Fruit fly (Drosophila melanogaster) whole organism, embryonic: ENCODE data around the gene pps.
A peak's percentile ranks its signal among the peaks of the same experiment; 100 is the strongest.

Experiments
- CG10267 ChIP-seq: fragments of 200-800 bp; sonication (Bioruptor generic); optimal IDR thresholded peaks from 2 replicates; lab custom pipeline; 2018; ENCODE audit warnings: missing biosample characterization, mild to moderate bottlenecking, missing genetic modification characterization, moderate library complexity
- CG10274 ChIP-seq: fragments of 200-800 bp; sonication (Bioruptor generic); optimal IDR thresholded peaks from 3 replicates; lab custom pipeline; 2017; ENCODE audit warnings: missing biosample characterization, mild to moderate bottlenecking, missing genetic modification characterization
- CG10366 ChIP-seq: fragments of 200-800 bp; sonication (Bioruptor generic); IDR thresholded peaks from 2 replicates; pipeline ENCODE4 v1.3.6; 2022; ENCODE audit warnings: missing biosample characterization, missing genetic modification characterization
- CG10431 ChIP-seq: fragments of 200-800 bp; sonication (Bioruptor generic); optimal IDR thresholded peaks from 3 replicates; lab custom pipeline; 2018; ENCODE audit warnings: missing biosample characterization, mild to moderate bottlenecking, missing genetic modification characterization
- CG10654 ChIP-seq: fragments of 200-800 bp; sonication (Bioruptor generic); optimal IDR thresholded peaks from 2 replicates; lab custom pipeline; 2016; ENCODE audit warnings: missing biosample characterization, missing genetic modification characterization
- CG1603 ChIP-seq: fragments of 200-800 bp; sonication (Bioruptor generic); optimal IDR thresholded peaks from 2 replicates; lab custom pipeline; 2019; ENCODE audit warnings: missing biosample characterization, mild to moderate bottlenecking, missing genetic modification characterization, moderate library complexity
- CG18262 ChIP-seq: fragments of 200-800 bp; optimal IDR thresholded peaks from 3 replicates; lab custom pipeline; 2019; ENCODE audit warnings: missing biosample characterization, mild to moderate bottlenecking, missing genetic modification characterization, moderate library complexity
- CG18599 ChIP-seq: fragments of 200-800 bp; sonication (Bioruptor generic); optimal IDR thresholded peaks from 3 replicates; lab custom pipeline; 2017; ENCODE audit warnings: missing biosample characterization, missing genetic modification characterization, mild to moderate bottlenecking, moderate library complexity, missing genetic modification reagents
- CG18764 ChIP-seq: fragments of 200-800 bp; sonication (Bioruptor generic); optimal IDR thresholded peaks from 3 replicates; lab custom pipeline; 2016; ENCODE audit warnings: missing biosample characterization, missing genetic modification characterization
- CG2202 ChIP-seq: fragments of 200-800 bp; sonication (Bioruptor generic); optimal IDR thresholded peaks from 2 replicates; lab custom pipeline; 2018; ENCODE audit warnings: missing biosample characterization, mild to moderate bottlenecking, missing genetic modification characterization
- CG2875 ChIP-seq: fragments of 200-800 bp; sonication (Bioruptor generic); optimal IDR thresholded peaks from 2 replicates; lab custom pipeline; 2017; ENCODE audit warnings: missing biosample characterization, mild to moderate bottlenecking, missing genetic modification characterization, missing genetic modification reagents
- CG30403 ChIP-seq: fragments of 200-800 bp; sonication (Bioruptor generic); optimal IDR thresholded peaks from 3 replicates; lab custom pipeline; 2016; ENCODE audit warnings: missing biosample characterization, missing genetic modification characterization
- CG32772 ChIP-seq: fragments of 200-800 bp; sonication (Bioruptor generic); IDR thresholded peaks from 2 replicates; pipeline ENCODE4 v1.3.6; 2022; ENCODE audit warnings: missing biosample characterization, missing genetic modification characterization
- CG33213 ChIP-seq: fragments of 200-800 bp; sonication (Bioruptor generic); optimal IDR thresholded peaks from 3 replicates; lab custom pipeline; 2016; ENCODE audit warnings: missing biosample characterization, missing genetic modification characterization
- CG34376 ChIP-seq: fragments of 200-800 bp; sonication (Bioruptor generic); optimal IDR thresholded peaks from 2 replicates; lab custom pipeline; 2018; ENCODE audit warnings: missing biosample characterization, mild to moderate bottlenecking, missing genetic modification characterization
- CG9609 ChIP-seq: fragments of 200-800 bp; sonication (Bioruptor generic); optimal IDR thresholded peaks from 3 replicates; lab custom pipeline; 2016; ENCODE audit warnings: missing biosample characterization, missing genetic modification characterization
- CG9817 ChIP-seq: fragments of 200-800 bp; sonication (Bioruptor generic); optimal IDR thresholded peaks from 2 replicates; lab custom pipeline; 2018; ENCODE audit warnings: missing biosample characterization, mild to moderate bottlenecking, missing genetic modification characterization, moderate library complexity
- Dip3 ChIP-seq: fragments of 200-800 bp; sonication (Bioruptor generic); optimal IDR thresholded peaks from 3 replicates; lab custom pipeline; 2016; ENCODE audit warnings: missing biosample characterization, missing genetic modification characterization
- E2f1 ChIP-seq: fragments of 200-800 bp; sonication (Bioruptor generic); IDR thresholded peaks from 2 replicates; pipeline ENCODE4 v1.3.6; 2022; ENCODE audit warnings: missing biosample characterization, missing genetic modification characterization
- ERR ChIP-seq: fragments of 200-800 bp; sonication (Bioruptor generic); optimal IDR thresholded peaks from 2 replicates; lab custom pipeline; 2016; ENCODE audit warnings: missing biosample characterization, missing genetic modification characterization
- Eip74EF ChIP-seq, 2 experiments: fragments of 200-800 bp in 1 of 2; fragments of >200 bp in 1 of 2; sonication (Bioruptor generic) in 1 of 2; optimal IDR thresholded peaks; 2 replicates each; lab custom pipeline; 2017 to 2019; ENCODE audit warnings: missing biosample characterization in 2 of 2, missing genetic modification characterization in 2 of 2, mild to moderate bottlenecking in 1 of 2, moderate library complexity in 1 of 2
- Fer2 ChIP-seq: fragments of 200-800 bp; sonication (Bioruptor generic); optimal IDR thresholded peaks from 2 replicates; lab custom pipeline; 2018; ENCODE audit warnings: missing biosample characterization, mild to moderate bottlenecking, missing genetic modification characterization, moderate library complexity
- HHEX ChIP-seq: fragments of 200-800 bp; sonication (Bioruptor generic); optimal IDR thresholded peaks from 3 replicates; lab custom pipeline; 2017; ENCODE audit warnings: missing biosample characterization, mild to moderate bottlenecking, missing genetic modification characterization, missing genetic modification reagents
- Max ChIP-seq: fragments of 200-800 bp; sonication (Bioruptor generic); optimal IDR thresholded peaks from 2 replicates; lab custom pipeline; 2016; ENCODE audit warnings: missing biosample characterization, mild to moderate bottlenecking, missing genetic modification characterization
- NFAT ChIP-seq: fragments of 200-800 bp; sonication (Bioruptor generic); IDR thresholded peaks from 2 replicates; pipeline ENCODE4 v1.3.6; 2022; ENCODE audit warnings: missing biosample characterization, missing genetic modification characterization
- Trl ChIP-seq, 3 experiments: fragments of >200 bp in 2 of 3; fragments of 200-800 bp in 1 of 3; sonication (Bioruptor generic) in 1 of 3; optimal IDR thresholded peaks; 2 replicates in 1 of 3; 3 replicates in 2 of 3; lab custom pipeline; 2016 to 2017; ENCODE audit warnings: missing biosample characterization in 1 of 3, missing genetic modification characterization in 1 of 3
- Xbp1 ChIP-seq: fragments of 200-800 bp; sonication (Bioruptor generic); optimal IDR thresholded peaks from 3 replicates; lab custom pipeline; 2016; ENCODE audit warnings: missing biosample characterization, mild to moderate bottlenecking, missing genetic modification characterization
- ab ChIP-seq: fragments of 200-800 bp; sonication (Bioruptor generic); optimal IDR thresholded peaks from 2 replicates; lab custom pipeline; 2016; ENCODE audit warnings: missing biosample characterization, missing genetic modification characterization
- amos ChIP-seq: fragments of 200-800 bp; sonication (Bioruptor generic); IDR thresholded peaks from 2 replicates; pipeline ENCODE4 v1.3.6; 2022; ENCODE audit warnings: missing biosample characterization, missing genetic modification characterization; ENCODE audit not compliant: partially characterized antibody
- ato ChIP-seq: fragments of 200-800 bp; sonication (Bioruptor generic); IDR thresholded peaks from 2 replicates; pipeline ENCODE4 v1.3.6; 2022; ENCODE audit warnings: missing biosample characterization, missing genetic modification characterization; ENCODE audit not compliant: partially characterized antibody
- bbx ChIP-seq: fragments of 200-800 bp; sonication (Bioruptor generic); IDR thresholded peaks from 2 replicates; pipeline ENCODE4 v1.3.6; 2022; ENCODE audit warnings: missing biosample characterization, missing genetic modification characterization; ENCODE audit not compliant: partially characterized antibody
- chif ChIP-seq, 2 experiments: fragments of 200-800 bp; sonication (Bioruptor generic); optimal IDR thresholded peaks; 3 replicates each; lab custom pipeline; 2016; ENCODE audit warnings: missing biosample characterization in 2 of 2, missing genetic modification characterization in 2 of 2
- chn ChIP-seq: fragments of 200-800 bp; sonication (Bioruptor generic); optimal IDR thresholded peaks from 2 replicates; lab custom pipeline; 2016; ENCODE audit warnings: missing biosample characterization, missing genetic modification characterization
- crol ChIP-seq: fragments of 200-800 bp; sonication (Bioruptor generic); IDR thresholded peaks from 2 replicates; pipeline ENCODE4 v1.3.6; 2022; ENCODE audit warnings: missing biosample characterization, missing genetic modification characterization
- dimm ChIP-seq: fragments of 200-800 bp; sonication (Bioruptor generic); IDR thresholded peaks from 2 replicates; pipeline ENCODE4 v1.3.6; 2022; ENCODE audit warnings: missing biosample characterization, missing genetic modification characterization
- eyg ChIP-seq: fragments of 200-800 bp; sonication (Bioruptor generic); optimal IDR thresholded peaks from 3 replicates; lab custom pipeline; 2016; ENCODE audit warnings: missing biosample characterization, missing genetic modification characterization
- fd96Cb ChIP-seq: fragments of 200-800 bp; sonication (Bioruptor generic); optimal IDR thresholded peaks from 2 replicates; lab custom pipeline; 2018; ENCODE audit warnings: missing biosample characterization, mild to moderate bottlenecking, missing genetic modification characterization, moderate library complexity
- gcm ChIP-seq: fragments of 200-800 bp; sonication (Bioruptor generic); optimal IDR thresholded peaks from 2 replicates; lab custom pipeline; 2019; ENCODE audit warnings: missing biosample characterization, mild to moderate bottlenecking, missing genetic modification characterization, moderate library complexity
- gem ChIP-seq: fragments of 200-800 bp; sonication (Bioruptor generic); optimal IDR thresholded peaks from 2 replicates; lab custom pipeline; 2019; ENCODE audit warnings: missing biosample characterization, mild to moderate bottlenecking, missing genetic modification characterization, moderate library complexity
- gro ChIP-seq: fragments of 200-800 bp; sonication (Bioruptor generic); optimal IDR thresholded peaks from 2 replicates; lab custom pipeline; 2016; ENCODE audit warnings: missing biosample characterization, missing genetic modification characterization
- inv ChIP-seq: fragments of 200-800 bp; sonication (Bioruptor generic); IDR thresholded peaks from 2 replicates; pipeline ENCODE4 v1.3.6; 2022; ENCODE audit warnings: missing biosample characterization, missing genetic modification characterization; ENCODE audit not compliant: partially characterized antibody
- lilli ChIP-seq: fragments of 200-800 bp; sonication (Bioruptor generic); optimal IDR thresholded peaks from 3 replicates; lab custom pipeline; 2016; ENCODE audit warnings: missing biosample characterization, missing genetic modification characterization
- nerfin-2 ChIP-seq: fragments of 200-800 bp; sonication (Bioruptor generic); IDR thresholded peaks from 2 replicates; pipeline ENCODE4 v1.3.6; 2022; ENCODE audit warnings: missing biosample characterization, missing genetic modification characterization; ENCODE audit not compliant: partially characterized antibody
- ranshi ChIP-seq: fragments of 200-800 bp; sonication (Bioruptor generic); IDR thresholded peaks from 2 replicates; pipeline ENCODE4 v1.3.6; 2022; ENCODE audit warnings: missing biosample characterization, missing genetic modification characterization
- sug ChIP-seq: fragments of 200-800 bp; optimal IDR thresholded peaks from 2 replicates; lab custom pipeline; 2019; ENCODE audit warnings: missing biosample characterization, mild to moderate bottlenecking, missing genetic modification characterization, moderate library complexity
- tin ChIP-seq: fragments of 200-800 bp; sonication (Bioruptor generic); optimal IDR thresholded peaks from 3 replicates; lab custom pipeline; 2016; ENCODE audit warnings: missing biosample characterization, missing genetic modification characterization
- tna ChIP-seq: fragments of 200-800 bp; sonication (Bioruptor generic); IDR thresholded peaks from 2 replicates; pipeline ENCODE4 v1.3.6; 2022; ENCODE audit warnings: missing biosample characterization, missing genetic modification characterization; ENCODE audit not compliant: partially characterized antibody
- zfh2 ChIP-seq: fragments of 200-800 bp; sonication (Bioruptor generic); optimal IDR thresholded peaks from 2 replicates; lab custom pipeline; 2016; ENCODE audit warnings: missing biosample characterization, missing genetic modification characterization

Gene pps

dm6 chr3R:12369135-12369792 is 44.4 kb upstream of the pps start, which contains the start of gene GstD1 (continued):
- TF ChIP-seq gro (GFP tag; lab: Kevin White, UChicago): peak; percentile 8
- peak; percentile 66 for TF ChIP-seq ERR (GFP tag; lab: Kevin White, UChicago)
- TF ChIP-seq fd96Cb (tag; lab: Kevin White, UChicago): peak; percentile 54
- peak; percentile 58 for TF ChIP-seq Dip3 (GFP tag; lab: Kevin White, UChicago)
- TF ChIP-seq inv (GFP tag; lab: Robert Waterston, UW): peak; percentile 45; the same call in 1 of the 2 replicates
- no peak for TF ChIP-seq dimm (GFP tag; lab: Robert Waterston, UW)
- TF ChIP-seq chn (GFP tag; lab: Kevin White, UChicago): peak; percentile 30
- TF ChIP-seq CG9817 (tag; lab: Kevin White, UChicago): peak; percentile 30
- TF ChIP-seq lilli (GFP tag; lab: Kevin White, UChicago): peak; percentile 31
- TF ChIP-seq CG18599 (GFP tag; lab: Kevin White, UChicago): peak; percentile 56
- TF ChIP-seq NFAT (GFP tag; lab: Robert Waterston, UW): peak; percentile 79
- peak; percentile 36; the same call in 1 of the 2 replicates for TF ChIP-seq amos (GFP tag; lab: Robert Waterston, UW)
- peak; percentile 36 for TF ChIP-seq Xbp1 (GFP tag; lab: Kevin White, UChicago)
- TF ChIP-seq crol: peak; percentile 100
- peak; percentile 21 for TF ChIP-seq CG18262 (tag; lab: Kevin White, UChicago)
- no peak for TF ChIP-seq CG2875 (GFP tag; lab: Kevin White, UChicago)
- peak; percentile 53 for TF ChIP-seq CG34376 (GFP tag; lab: Kevin White, UChicago)
- peak; percentile 47 for TF ChIP-seq HHEX
- no peak for TF ChIP-seq zfh2 (GFP tag; lab: Kevin White, UChicago)
- TF ChIP-seq tin: peak; percentile 20
- TF ChIP-seq E2f1 (GFP tag; lab: Robert Waterston, UW): peak; percentile 51
- 0 out of 2 replicates have a peak, but pooled peaks have one; percentile 28 for TF ChIP-seq bbx (GFP tag; lab: Robert Waterston, UW)
- TF ChIP-seq CG30403: peak; percentile 54
- peak in 1 of 2 experiments; percentile 9 for TF ChIP-seq Eip74EF (GFP tag; optimal IDR thresholded peaks at IDR 0.05; lab: Kevin White, UChicago)
- no peak for TF ChIP-seq CG18764
- TF ChIP-seq ato (GFP tag; lab: Robert Waterston, UW): no peak
- no peak for TF ChIP-seq nerfin-2 (GFP tag; lab: Robert Waterston, UW)
- TF ChIP-seq tna (GFP tag; lab: Robert Waterston, UW): no peak
- TF ChIP-seq sug (tag; lab: Kevin White, UChicago): peak; percentile 56
- peak; percentile 58 for TF ChIP-seq ab (GFP tag; lab: Kevin White, UChicago)
- no peak for TF ChIP-seq CG2202 (tag; lab: Kevin White, UChicago)
- TF ChIP-seq Trl (optimal IDR thresholded peaks at IDR 0.05; lab: Kevin White, UChicago): peak; percentile 69 to 83
- peak; percentile 33 for TF ChIP-seq Trl (GFP tag; optimal IDR thresholded peaks at IDR 0.05; lab: Kevin White, UChicago)
- peak; percentile 44 for TF ChIP-seq Max (GFP tag; lab: Kevin White, UChicago)
- TF ChIP-seq ranshi: no peak; the same call in 1 of the 2 replicates
- TF ChIP-seq CG9609: no peak
- peak; percentile 11 to 62 for TF ChIP-seq chif (GFP tag; optimal IDR thresholded peaks at IDR 0.05; lab: Kevin White, UChicago)
- TF ChIP-seq CG10366: peak; percentile 21; the same call in 1 of the 2 replicates
- TF ChIP-seq CG10654 (GFP tag; lab: Kevin White, UChicago): peak; percentile 19
- no peak for TF ChIP-seq CG33213 (GFP tag; lab: Kevin White, UChicago)
- peak; percentile 33 for TF ChIP-seq gcm (GFP tag; lab: Kevin White, UChicago)
- no peak for TF ChIP-seq eyg (GFP tag; lab: Kevin White, UChicago)
- no peak for TF ChIP-seq CG10431 (GFP tag; lab: Kevin White, UChicago)
- peak; percentile 76 for TF ChIP-seq CG32772 (GFP tag; lab: Robert Waterston, UW)
- TF ChIP-seq CG1603: peak; percentile 6
- TF ChIP-seq Fer2 (tag; lab: Kevin White, UChicago): no peak
- TF ChIP-seq CG10274 (GFP tag; lab: Kevin White, UChicago): peak; percentile 86
- peak; percentile 32 for TF ChIP-seq CG10267 (tag; lab: Kevin White, UChicago)
- peak; percentile 65 for TF ChIP-seq gem (tag; lab: Kevin White, UChicago)
